Fruit fly (Drosophila melanogaster): Measurements from ENCODE around the gene CG9121.

DNA sequence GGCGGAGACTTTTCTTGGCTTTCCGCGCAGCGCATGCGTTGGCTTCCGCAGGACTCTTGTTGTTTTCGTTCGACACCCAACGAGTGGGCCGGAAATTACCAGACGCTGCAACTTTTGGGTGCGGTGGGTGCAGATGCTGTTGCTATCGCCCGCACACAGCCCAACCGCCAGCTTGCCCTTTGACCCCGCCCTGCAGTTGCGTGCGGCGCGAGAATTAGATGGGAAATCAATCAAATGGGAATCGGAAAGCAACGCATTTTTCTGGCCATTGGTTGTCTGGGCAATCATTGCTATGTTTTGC, 45.4 kb downstream of the CG9121 start:
- TF ChIP-seq spab (GFP tag; optimal IDR thresholded peaks at IDR 0.05) (no peak), Hr39 (GFP tag; optimal IDR thresholded peaks at IDR 0.05) (no peak), CG7368 (GFP tag; optimal IDR thresholded peaks at IDR 0.05) (no peak), Met (GFP tag; optimal IDR thresholded peaks at IDR 0.05) (no peak), Hr4 (GFP tag; optimal IDR thresholded peaks at IDR 0.05) (no peak), Smox (GFP tag; optimal IDR thresholded peaks at IDR 0.05) (no peak), cyc (GFP tag; optimal IDR thresholded peaks at IDR 0.05) (no peak), achi (GFP tag; optimal IDR thresholded peaks at IDR 0.05) (no peak), Sox102F (GFP tag; optimal IDR thresholded peaks at IDR 0.05) (no peak), CG6792 (GFP tag; optimal IDR thresholded peaks at IDR 0.05) (no peak), CG6276 (GFP tag; optimal IDR thresholded peaks at IDR 0.05) (no peak), CG10631 (GFP tag; optimal IDR thresholded peaks at IDR 0.05) (no peak)

Measured in whole organism, prepupa.